Worm (Caenorhabditis elegans) whole organism, L4/young adult: ENCODE measurements around the gene pqn-48.

Source experiments
- dao-5 ChIP-seq: sonication (generic microtip); optimal IDR thresholded peaks from 2 replicates; lab custom pipeline; 2016; ENCODE audit warnings: missing genotype, missing genetic modification characterization, moderate library complexity, missing compliant biosample characterization
- him-1 ChIP-seq: sonication (generic microtip); optimal IDR thresholded peaks from 2 replicates; lab custom pipeline; 2016; ENCODE audit warnings: missing genotype, missing genetic modification reagents, missing genetic modification characterization, missing compliant biosample characterization

ce11 chrII:4092502-4092901 lies 53.8 kb downstream of the pqn-48 start:
- TF ChIP-seq him-1 (tag; lab: Kevin White, UChicago) (no peak), dao-5 (tag; lab: Kevin White, UChicago) (no peak)
